Fruit fly (Drosophila melanogaster): ENCODE data around the gene Rcd4.

The Rcd4 gene

DNA sequence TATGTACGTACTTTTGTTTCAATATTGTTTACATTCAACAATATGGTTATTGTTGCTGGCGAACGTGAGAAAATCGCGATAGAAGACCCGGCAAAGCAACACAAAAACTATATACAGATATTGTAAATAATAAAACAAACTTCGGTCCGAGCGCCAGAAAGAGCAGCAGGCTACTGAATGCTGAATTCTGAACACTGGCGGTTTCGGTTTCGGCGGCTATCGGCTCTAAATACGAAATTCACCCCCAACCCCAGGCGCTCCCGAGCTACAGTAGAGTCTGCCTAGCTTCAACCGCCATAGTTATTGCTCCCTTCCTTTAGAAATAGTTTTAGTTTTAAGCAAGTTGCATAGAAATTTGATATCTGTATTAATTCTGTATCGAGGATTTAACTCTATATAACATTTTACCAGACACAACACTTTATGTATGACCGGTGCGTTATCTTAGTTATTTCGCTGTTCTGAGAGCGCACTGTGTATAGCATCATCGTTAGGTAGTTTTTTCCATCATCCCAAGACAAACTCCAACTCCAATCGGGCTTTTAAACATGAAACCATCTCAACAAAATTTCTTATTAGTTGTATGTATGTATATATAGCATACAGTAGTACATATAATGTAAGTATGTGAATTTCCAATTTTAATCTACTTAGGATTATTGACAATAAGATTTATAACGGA, 20.2 kb upstream of the Rcd4 start, which contains the start of gene CG7627 (continued):
- TF ChIP-seq CG33213 (GFP tag; optimal IDR thresholded peaks at IDR 0.05) (peak; percentile 34), YL-1 (GFP tag; optimal IDR thresholded peaks at IDR 0.05) (no peak), CG8281 (tag; optimal IDR thresholded peaks at IDR 0.05) (peak; percentile 50), Hr78 (GFP tag; optimal IDR thresholded peaks at IDR 0.05) (peak in 1 of 2 experiments; percentile 15), CG14050 (GFP tag; IDR thresholded peaks at IDR 0.05) (peak; percentile 52; the same call in 2 of the 3 replicates), CG4617 (GFP tag; optimal IDR thresholded peaks at IDR 0.05; ENCODE audit: borderline replicate concordance) (no peak), CG12391 (tag; optimal IDR thresholded peaks at IDR 0.05) (peak; percentile 77), NK7.1 (GFP tag; optimal IDR thresholded peaks at IDR 0.05) (peak; percentile 63), CG32767 (GFP tag; IDR thresholded peaks at IDR 0.05) (peak; percentile 64; the same call in 1 of the 2 replicates), CG34376 (GFP tag; optimal IDR thresholded peaks at IDR 0.05) (peak; percentile 76), CG11456 (GFP tag; IDR thresholded peaks at IDR 0.05) (peak; percentile 88), bsh (GFP tag; optimal IDR thresholded peaks at IDR 0.05) (peak in 1 of 2 experiments; percentile 72), CG7357 (GFP tag; IDR thresholded peaks at IDR 0.05) (peak; percentile 73; the same call in 2 of the 3 replicates), CG4730 (GFP tag; IDR thresholded peaks at IDR 0.05) (peak; percentile 67), sc (optimal IDR thresholded peaks at IDR 0.05) (no peak), sc (GFP tag; optimal IDR thresholded peaks at IDR 0.05) (peak; percentile 6), sug (tag; optimal IDR thresholded peaks at IDR 0.05) (peak; percentile 55), Aef1 (GFP tag; IDR thresholded peaks at IDR 0.05) (peak; percentile 75), CG13424 (tag; optimal IDR thresholded peaks at IDR 0.05) (peak; percentile 78), Max (GFP tag; optimal IDR thresholded peaks at IDR 0.05) (peak; percentile 47), CG10654 (GFP tag; optimal IDR thresholded peaks at IDR 0.05) (peak; percentile 50), Hr39 (optimal IDR thresholded peaks at IDR 0.05) (no peak), vfl (GFP tag; optimal IDR thresholded peaks at IDR 0.05) (peak; percentile 65), fd3F (GFP tag; optimal IDR thresholded peaks at IDR 0.05) (peak; percentile 60), CG9817 (tag; optimal IDR thresholded peaks at IDR 0.05) (peak; percentile 74), CG8478 (optimal IDR thresholded peaks at IDR 0.05) (no peak), vvl (GFP tag; IDR thresholded peaks at IDR 0.05) (peak; percentile 83), gfzf (GFP tag; optimal IDR thresholded peaks at IDR 0.05) (no peak), Ravus (GFP tag; IDR thresholded peaks at IDR 0.05) (peak; percentile 54), E2f2 (GFP tag; IDR thresholded peaks at IDR 0.05) (no peak), Ada2b (GFP tag; IDR thresholded peaks at IDR 0.05) (peak; percentile 83), CG3065 (GFP tag; optimal IDR thresholded peaks at IDR 0.05) (no peak), CG1647 (GFP tag; optimal IDR thresholded peaks at IDR 0.05) (peak; percentile 46), ems (GFP tag; optimal IDR thresholded peaks at IDR 0.05) (peak; percentile 67), Dip2 (GFP tag; IDR thresholded peaks at IDR 0.05) (no peak; the same call in 1 of the 2 replicates), CG1792 (GFP tag; optimal IDR thresholded peaks at IDR 0.05) (peak; percentile 43), CG9609 (GFP tag; optimal IDR thresholded peaks at IDR 0.05) (peak; percentile 72), CG4854 (GFP tag; optimal IDR thresholded peaks at IDR 0.05) (peak; percentile 19), Dbx (GFP tag; IDR thresholded peaks at IDR 0.05) (peak; percentile 85), HmgZ (tag; optimal IDR thresholded peaks at IDR 0.05) (peak; percentile 46), HLHmδ (GFP tag; optimal IDR thresholded peaks at IDR 0.05) (no peak), sqz (GFP tag; optimal IDR thresholded peaks at IDR 0.05) (peak; percentile 53), z (GFP tag; IDR thresholded peaks at IDR 0.05) (no peak), ara (GFP tag; IDR thresholded peaks at IDR 0.05) (peak; percentile 71), CG12071 (GFP tag; optimal IDR thresholded peaks at IDR 0.05) (peak; percentile 32), D (optimal IDR thresholded peaks at IDR 0.05) (no peak), D (GFP tag; optimal IDR thresholded peaks at IDR 0.05) (peak; percentile 51), Pdp1 (GFP tag; optimal IDR thresholded peaks at IDR 0.05) (peak; percentile 35 to 70), Hand (GFP tag; optimal IDR thresholded peaks at IDR 0.05) (peak; percentile 62), CG16815 (GFP tag; optimal IDR thresholded peaks at IDR 0.05) (peak; percentile 76), PHDP (tag; optimal IDR thresholded peaks at IDR 0.05) (peak; percentile 68)

Measured in whole organism, embryonic.